Fruit fly (Drosophila melanogaster) whole organism, embryonic: ENCODE data around the gene Pa1.

ENCODE experiments used
- CG10147 ChIP-seq: fragments of 200-800 bp; sonication (Bioruptor generic); optimal IDR thresholded peaks from 2 replicates; lab custom pipeline; 2019; ENCODE audit warnings: missing biosample characterization, mild to moderate bottlenecking, missing genetic modification characterization, moderate library complexity
- CG1024 ChIP-seq: fragments of 200-800 bp; sonication (Bioruptor generic); IDR thresholded peaks from 2 replicates; pipeline ENCODE4 v1.3.6; 2022; ENCODE audit warnings: missing biosample characterization, missing genetic modification characterization
- CG11085 ChIP-seq: fragments of 200-800 bp; sonication (Bioruptor generic); IDR thresholded peaks from 2 replicates; pipeline ENCODE4 v1.3.6; 2022; ENCODE audit warnings: missing biosample characterization, missing genetic modification characterization
- CG11247 ChIP-seq: fragments of 200-800 bp; sonication (Bioruptor generic); IDR thresholded peaks from 2 replicates; pipeline ENCODE4 v1.3.6; 2022; ENCODE audit warnings: missing biosample characterization, missing genetic modification characterization
- CG11723 ChIP-seq: fragments of 200-800 bp; sonication (Bioruptor generic); optimal IDR thresholded peaks from 2 replicates; lab custom pipeline; 2017; ENCODE audit warnings: missing biosample characterization, mild to moderate bottlenecking, missing genetic modification characterization
- CG12071 ChIP-seq: fragments of 200-800 bp; sonication (Bioruptor generic); optimal IDR thresholded peaks from 3 replicates; lab custom pipeline; 2018; ENCODE audit warnings: missing biosample characterization, mild to moderate bottlenecking, missing genetic modification characterization
- CG12659 ChIP-seq: fragments of 200-800 bp; sonication (Bioruptor generic); optimal IDR thresholded peaks from 3 replicates; lab custom pipeline; 2017; ENCODE audit warnings: mild to moderate bottlenecking, missing biosample characterization, missing genetic modification reagents, missing genetic modification characterization
- CG13775 ChIP-seq: fragments of 200-800 bp; sonication (Bioruptor generic); optimal IDR thresholded peaks from 3 replicates; lab custom pipeline; 2017; ENCODE audit warnings: missing biosample characterization, mild to moderate bottlenecking, missing genetic modification characterization
- CG1602 ChIP-seq: fragments of 200-800 bp; sonication (Bioruptor generic); optimal IDR thresholded peaks from 3 replicates; lab custom pipeline; 2016; ENCODE audit warnings: missing biosample characterization, missing genetic modification characterization
- CG17186 ChIP-seq: fragments of 200-800 bp; sonication (Bioruptor generic); optimal IDR thresholded peaks from 3 replicates; lab custom pipeline; 2017; ENCODE audit warnings: missing biosample characterization, missing genetic modification reagents, missing genetic modification characterization
- CG1832 ChIP-seq: fragments of 200-800 bp; sonication (Bioruptor generic); optimal IDR thresholded peaks from 2 replicates; lab custom pipeline; 2017; ENCODE audit warnings: missing biosample characterization, mild to moderate bottlenecking, missing genetic modification characterization, inconsistent platforms
- CG2202 ChIP-seq: fragments of 200-800 bp; sonication (Bioruptor generic); optimal IDR thresholded peaks from 2 replicates; lab custom pipeline; 2018; ENCODE audit warnings: missing biosample characterization, mild to moderate bottlenecking, missing genetic modification characterization
- CG34376 ChIP-seq: fragments of 200-800 bp; sonication (Bioruptor generic); optimal IDR thresholded peaks from 2 replicates; lab custom pipeline; 2018; ENCODE audit warnings: missing biosample characterization, mild to moderate bottlenecking, missing genetic modification characterization
- CG4854 ChIP-seq: fragments of 200-800 bp; sonication (Bioruptor generic); optimal IDR thresholded peaks from 2 replicates; lab custom pipeline; 2016; ENCODE audit warnings: missing biosample characterization, missing genetic modification characterization, inconsistent platforms
- CG6254 ChIP-seq: fragments of 200-800 bp; sonication (Bioruptor generic); optimal IDR thresholded peaks from 3 replicates; lab custom pipeline; 2017; ENCODE audit warnings: mild to moderate bottlenecking, missing biosample characterization, missing genetic modification reagents, missing genetic modification characterization
- CG7357 ChIP-seq: fragments of 200-800 bp; sonication (Bioruptor generic); IDR thresholded peaks from 3 replicates; pipeline ENCODE4 v1.3.6; 2022; ENCODE audit warnings: missing biosample characterization, missing genetic modification characterization
- CG9437 ChIP-seq: fragments of 200-800 bp; sonication (Bioruptor generic); optimal IDR thresholded peaks from 2 replicates; lab custom pipeline; 2018; ENCODE audit warnings: missing biosample characterization, mild to moderate bottlenecking, missing genetic modification characterization
- CG9609 ChIP-seq: fragments of 200-800 bp; sonication (Bioruptor generic); optimal IDR thresholded peaks from 3 replicates; lab custom pipeline; 2016; ENCODE audit warnings: missing biosample characterization, missing genetic modification characterization
- CkIIα-i1 ChIP-seq: fragments of 200-800 bp; sonication (Bioruptor generic); IDR thresholded peaks from 2 replicates; pipeline ENCODE4 v1.3.6; 2022; ENCODE audit warnings: missing biosample characterization, missing genetic modification characterization
- CrebB ChIP-seq: fragments of 200-800 bp; sonication (Bioruptor generic); optimal IDR thresholded peaks from 3 replicates; lab custom pipeline; 2018; ENCODE audit warnings: missing biosample characterization, mild to moderate bottlenecking, missing genetic modification characterization
- Dbx ChIP-seq: fragments of 200-800 bp; sonication (Bioruptor generic); IDR thresholded peaks from 3 replicates; pipeline ENCODE4 v1.3.6; 2022; ENCODE audit warnings: missing biosample characterization, missing genetic modification characterization
- H2.0 ChIP-seq: fragments of 200-800 bp; sonication (Bioruptor generic); IDR thresholded peaks from 2 replicates; pipeline ENCODE4 v1.3.6; 2022; ENCODE audit warnings: missing biosample characterization, missing genetic modification characterization
- HLH54F ChIP-seq: fragments of 200-800 bp; sonication (Bioruptor generic); optimal IDR thresholded peaks from 3 replicates; lab custom pipeline; 2016; ENCODE audit warnings: missing biosample characterization, missing genetic modification characterization
- Hey ChIP-seq: fragments of 200-800 bp; sonication (Bioruptor generic); optimal IDR thresholded peaks from 3 replicates; lab custom pipeline; 2018; ENCODE audit warnings: missing biosample characterization, mild to moderate bottlenecking, missing genetic modification characterization
- Mes4 ChIP-seq: fragments of 200-800 bp; sonication (Bioruptor generic); optimal IDR thresholded peaks from 2 replicates; lab custom pipeline; 2016; ENCODE audit warnings: missing biosample characterization, missing genetic modification characterization
- Optix ChIP-seq: fragments of 200-800 bp; sonication (Bioruptor generic); IDR thresholded peaks from 3 replicates; pipeline ENCODE4 v1.3.6; 2022; ENCODE audit warnings: missing biosample characterization, missing genetic modification characterization
- Side ChIP-seq: fragments of 200-800 bp; sonication (Bioruptor generic); optimal IDR thresholded peaks from 2 replicates; lab custom pipeline; 2016; ENCODE audit warnings: missing biosample characterization, missing genetic modification characterization
- Six4 ChIP-seq: fragments of 200-800 bp; sonication (Bioruptor generic); optimal IDR thresholded peaks from 2 replicates; lab custom pipeline; 2016; ENCODE audit warnings: missing biosample characterization, missing genetic modification characterization
- Trl ChIP-seq, 3 experiments: fragments of >200 bp in 2 of 3; fragments of 200-800 bp in 1 of 3; sonication (Bioruptor generic) in 1 of 3; optimal IDR thresholded peaks; 2 replicates in 1 of 3; 3 replicates in 2 of 3; lab custom pipeline; 2016 to 2017; ENCODE audit warnings: missing biosample characterization in 1 of 3, missing genetic modification characterization in 1 of 3
- cg ChIP-seq: fragments of 200-800 bp; sonication (Bioruptor generic); optimal IDR thresholded peaks from 3 replicates; lab custom pipeline; 2019; ENCODE audit warnings: missing biosample characterization, mild to moderate bottlenecking, missing genetic modification characterization, moderate library complexity
- chif ChIP-seq, 2 experiments: fragments of 200-800 bp; sonication (Bioruptor generic); optimal IDR thresholded peaks; 3 replicates each; lab custom pipeline; 2016; ENCODE audit warnings: missing biosample characterization in 2 of 2, missing genetic modification characterization in 2 of 2
- en ChIP-seq: fragments of 200-800 bp; sonication (Bioruptor generic); optimal IDR thresholded peaks from 2 replicates; lab custom pipeline; 2016; ENCODE audit warnings: missing biosample characterization, missing genetic modification characterization
- jumu ChIP-seq: fragments of 200-800 bp; sonication (Bioruptor generic); optimal IDR thresholded peaks from 3 replicates; lab custom pipeline; 2016; ENCODE audit warnings: missing biosample characterization, missing genetic modification characterization
- kni ChIP-seq: fragments of 200-800 bp; sonication (Bioruptor generic); optimal IDR thresholded peaks from 3 replicates; lab custom pipeline; 2017; ENCODE audit warnings: mild to moderate bottlenecking, missing biosample characterization, missing genetic modification reagents, missing genetic modification characterization
- lab ChIP-seq: fragments of 200-800 bp; sonication (Bioruptor generic); optimal IDR thresholded peaks from 3 replicates; lab custom pipeline; 2017; ENCODE audit warnings: missing biosample characterization, missing genetic modification characterization, mild to moderate bottlenecking, moderate library complexity, missing genetic modification reagents
- lola ChIP-seq, 3 experiments: fragments of >200 bp in 2 of 3; fragments of 200-800 bp in 1 of 3; sonication (Bioruptor generic) in 1 of 3; optimal IDR thresholded peaks; 2 replicates each; lab custom pipeline; 2017 to 2019; ENCODE audit warnings: missing biosample characterization in 3 of 3, missing genetic modification characterization in 3 of 3, mild to moderate bottlenecking in 1 of 3, moderate library complexity in 1 of 3
- mirr ChIP-seq: fragments of 200-800 bp; sonication (Bioruptor generic); optimal IDR thresholded peaks from 3 replicates; lab custom pipeline; 2018; ENCODE audit warnings: missing biosample characterization, mild to moderate bottlenecking, missing genetic modification characterization
- mld ChIP-seq: fragments of 200-800 bp; sonication (Bioruptor generic); IDR thresholded peaks from 3 replicates; pipeline ENCODE4 v1.3.6; 2022; ENCODE audit warnings: missing biosample characterization, missing genetic modification characterization; ENCODE audit not compliant: partially characterized antibody
- nerfin-2 ChIP-seq: fragments of 200-800 bp; sonication (Bioruptor generic); IDR thresholded peaks from 2 replicates; pipeline ENCODE4 v1.3.6; 2022; ENCODE audit warnings: missing biosample characterization, missing genetic modification characterization; ENCODE audit not compliant: partially characterized antibody
- nmo ChIP-seq: fragments of 200-800 bp; sonication (Bioruptor generic); optimal IDR thresholded peaks from 2 replicates; lab custom pipeline; 2018; ENCODE audit warnings: missing biosample characterization, mild to moderate bottlenecking, missing genetic modification characterization, moderate library complexity
- pzg ChIP-seq: fragments of 200-800 bp; sonication (Bioruptor generic); optimal IDR thresholded peaks from 3 replicates; lab custom pipeline; 2018; ENCODE audit warnings: missing biosample characterization, mild to moderate bottlenecking, missing genetic modification characterization, moderate library complexity
- run ChIP-seq: fragments of 200-800 bp; sonication (Bioruptor generic); optimal IDR thresholded peaks from 3 replicates; lab custom pipeline; 2018; ENCODE audit warnings: missing biosample characterization, mild to moderate bottlenecking, missing genetic modification characterization
- sens ChIP-seq: fragments of 200-800 bp; sonication (Bioruptor generic); peaks from one replicate; lab custom pipeline; 2016; ENCODE audit warnings: missing biosample characterization, missing genetic modification characterization
- sna ChIP-seq: fragments of 200-800 bp; sonication (Bioruptor generic); IDR thresholded peaks from 2 replicates; pipeline ENCODE4 v1.3.6; 2022; ENCODE audit warnings: missing biosample characterization, missing genetic modification characterization; ENCODE audit not compliant: partially characterized antibody
- so ChIP-seq: fragments of 200-800 bp; sonication (Bioruptor generic); IDR thresholded peaks from 3 replicates; pipeline ENCODE4 v1.3.6; 2022; ENCODE audit warnings: missing biosample characterization, missing genetic modification characterization
- sr ChIP-seq: fragments of 200-800 bp; sonication (Bioruptor generic); IDR thresholded peaks from 3 replicates; pipeline ENCODE4 v1.3.6; 2022; ENCODE audit warnings: missing biosample characterization, missing genetic modification characterization
- tna ChIP-seq: fragments of 200-800 bp; sonication (Bioruptor generic); IDR thresholded peaks from 2 replicates; pipeline ENCODE4 v1.3.6; 2022; ENCODE audit warnings: missing biosample characterization, missing genetic modification characterization; ENCODE audit not compliant: partially characterized antibody
- ttk ChIP-seq: fragments of 200-800 bp; sonication (Bioruptor generic); IDR thresholded peaks from 2 replicates; pipeline ENCODE4 v2.1.2; 2022; ENCODE audit warnings: missing biosample characterization, missing genetic modification characterization
- yki ChIP-seq: fragments of >200 bp; optimal IDR thresholded peaks from 3 replicates; lab custom pipeline; 2018
- zfh2 ChIP-seq: fragments of 200-800 bp; sonication (Bioruptor generic); optimal IDR thresholded peaks from 2 replicates; lab custom pipeline; 2016; ENCODE audit warnings: missing biosample characterization, missing genetic modification characterization

Gene Pa1

DNA sequence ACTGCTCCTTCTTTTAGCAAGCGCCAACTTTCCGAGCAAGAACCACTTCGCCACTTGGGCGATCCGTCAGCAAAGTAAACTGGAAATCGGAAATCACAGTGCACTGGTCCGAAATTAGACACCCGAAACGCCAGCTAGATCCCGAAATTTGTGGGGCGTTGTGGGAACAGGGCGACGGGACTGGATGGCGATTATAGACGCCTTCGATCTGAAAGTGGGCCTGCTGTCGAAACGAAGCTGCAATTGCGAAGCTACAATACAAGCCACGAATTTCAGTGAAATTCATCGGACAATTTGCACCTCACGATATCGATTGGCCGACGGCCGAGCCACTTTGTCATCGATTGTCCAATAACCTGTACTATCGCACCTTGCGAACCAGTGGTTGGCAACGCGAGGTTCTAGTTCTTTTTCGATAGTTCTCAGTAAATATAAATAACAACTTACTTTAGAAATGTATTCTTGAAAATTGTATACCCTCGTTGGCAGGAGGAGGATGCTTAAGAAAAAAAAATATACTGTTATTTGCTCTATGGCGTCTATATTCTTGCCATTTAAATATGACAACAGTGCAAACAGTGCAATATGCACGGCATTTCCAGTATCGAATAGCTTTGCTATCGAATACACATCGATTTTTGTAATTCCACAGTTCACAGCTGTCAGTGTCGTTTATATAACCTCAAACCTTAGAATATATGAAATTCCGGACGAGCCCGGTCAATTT, 8.9 kb downstream of the Pa1 start, which contains the start of the genes hop and Tim8 (continued):
- TF ChIP-seq run (tag; lab: Kevin White, UChicago): no peak
- no peak for TF ChIP-seq lab (GFP tag; lab: Kevin White, UChicago)
- peak; percentile 75 for TF ChIP-seq pzg (GFP tag; lab: Kevin White, UChicago)
- TF ChIP-seq Hey: no peak
- peak; percentile 66 for TF ChIP-seq CG12659 (GFP tag; lab: Kevin White, UChicago)
- TF ChIP-seq yki (lab: Kevin White, UChicago): no peak
- no peak for TF ChIP-seq CG1832
- peak; percentile 50 for TF ChIP-seq CG17186 (GFP tag; lab: Kevin White, UChicago)
- peak; percentile 71 for TF ChIP-seq sens
- no peak for TF ChIP-seq CG1602 (GFP tag; lab: Kevin White, UChicago)
- TF ChIP-seq sna (GFP tag; lab: Robert Waterston, UW): peak; percentile 88
- TF ChIP-seq CG11723 (GFP tag; lab: Kevin White, UChicago): no peak
- no peak for TF ChIP-seq Dbx
- no peak for TF ChIP-seq H2.0 (GFP tag; lab: Robert Waterston, UW)
- no peak for TF ChIP-seq so (GFP tag; lab: Robert Waterston, UW)
- no peak for TF ChIP-seq jumu
- TF ChIP-seq CrebB (tag; lab: Kevin White, UChicago): no peak
- TF ChIP-seq en: no peak
- TF ChIP-seq cg (GFP tag; lab: Kevin White, UChicago): no peak
- no peak for TF ChIP-seq CG11085 (GFP tag; lab: Robert Waterston, UW)
- TF ChIP-seq chif (GFP tag; optimal IDR thresholded peaks at IDR 0.05; lab: Kevin White, UChicago): no peak
- no peak for TF ChIP-seq sr (GFP tag; lab: Robert Waterston, UW)
- no peak for TF ChIP-seq Trl (optimal IDR thresholded peaks at IDR 0.05; lab: Kevin White, UChicago)
- TF ChIP-seq Trl (GFP tag; optimal IDR thresholded peaks at IDR 0.05; lab: Kevin White, UChicago): no peak
- TF ChIP-seq CG6254 (GFP tag; lab: Kevin White, UChicago): no peak
- peak; percentile 89 for TF ChIP-seq CG4854 (GFP tag; lab: Kevin White, UChicago)
- no peak for TF ChIP-seq CG1024 (GFP tag; lab: Robert Waterston, UW)
- TF ChIP-seq CkIIα-i1 (GFP tag; lab: Robert Waterston, UW): no peak
- peak; percentile 17 for TF ChIP-seq CG10147 (GFP tag; lab: Kevin White, UChicago)
- TF ChIP-seq CG13775: peak; percentile 4
- TF ChIP-seq kni (GFP tag; lab: Kevin White, UChicago): no peak
- TF ChIP-seq Optix (GFP tag; lab: Robert Waterston, UW): no peak
- TF ChIP-seq ttk (GFP tag; lab: Robert Waterston, UW): no peak
- no peak for TF ChIP-seq Mes4
- peak; percentile 87 for TF ChIP-seq tna (GFP tag; lab: Robert Waterston, UW)
- TF ChIP-seq Six4: no peak
- no peak for TF ChIP-seq zfh2 (GFP tag; lab: Kevin White, UChicago)
- peak; percentile 85 for TF ChIP-seq mld (GFP tag; lab: Robert Waterston, UW)
- TF ChIP-seq mirr (GFP tag; lab: Kevin White, UChicago): no peak
- TF ChIP-seq nerfin-2: peak; percentile 93
- TF ChIP-seq CG2202: no peak
- no peak for TF ChIP-seq CG34376 (GFP tag; lab: Kevin White, UChicago)
- no peak for TF ChIP-seq CG7357 (GFP tag; lab: Robert Waterston, UW)
- no peak for TF ChIP-seq CG11247 (GFP tag; lab: Robert Waterston, UW)
- TF ChIP-seq lola (GFP tag; optimal IDR thresholded peaks at IDR 0.05; lab: Kevin White, UChicago): peak in 1 of 3 experiments; percentile 5
- peak; percentile 24 for TF ChIP-seq nmo (GFP tag; lab: Kevin White, UChicago)
- no peak for TF ChIP-seq CG9609 (GFP tag; lab: Kevin White, UChicago)
- TF ChIP-seq Side: no peak
- TF ChIP-seq CG9437 (GFP tag; lab: Kevin White, UChicago): no peak
- no peak for TF ChIP-seq CG12071
- no peak for TF ChIP-seq HLH54F (GFP tag; lab: Kevin White, UChicago)
